Fruit fly (Drosophila melanogaster) whole organism, embryonic: ENCODE data around the gene Rpp14a.

Experiments
- Atf-2 ChIP-seq: fragments of 200-800 bp; sonication (Bioruptor generic); optimal IDR thresholded peaks from 2 replicates; lab custom pipeline; 2016; ENCODE audit warnings: missing biosample characterization, missing genetic modification characterization
- CG10274 ChIP-seq: fragments of 200-800 bp; sonication (Bioruptor generic); optimal IDR thresholded peaks from 3 replicates; lab custom pipeline; 2017; ENCODE audit warnings: missing biosample characterization, mild to moderate bottlenecking, missing genetic modification characterization
- CG10543 ChIP-seq: fragments of 200-800 bp; sonication (Bioruptor generic); optimal IDR thresholded peaks from 3 replicates; lab custom pipeline; 2017; ENCODE audit warnings: missing biosample characterization, mild to moderate bottlenecking, missing genetic modification characterization, moderate library complexity
- CG11247 ChIP-seq: fragments of 200-800 bp; sonication (Bioruptor generic); IDR thresholded peaks from 2 replicates; pipeline ENCODE4 v1.3.6; 2022; ENCODE audit warnings: missing biosample characterization, missing genetic modification characterization
- CG11695 ChIP-seq: fragments of 200-800 bp; sonication (Bioruptor generic); IDR thresholded peaks from 3 replicates; pipeline ENCODE4 v1.3.6; 2022; ENCODE audit warnings: missing biosample characterization, missing genetic modification characterization
- CG12155 ChIP-seq: fragments of 200-800 bp; sonication (Bioruptor generic); optimal IDR thresholded peaks from 3 replicates; lab custom pipeline; 2016; ENCODE audit warnings: missing biosample characterization, missing genetic modification characterization
- CG12659 ChIP-seq: fragments of 200-800 bp; sonication (Bioruptor generic); optimal IDR thresholded peaks from 3 replicates; lab custom pipeline; 2017; ENCODE audit warnings: mild to moderate bottlenecking, missing biosample characterization, missing genetic modification reagents, missing genetic modification characterization
- CG18599 ChIP-seq: fragments of 200-800 bp; sonication (Bioruptor generic); optimal IDR thresholded peaks from 3 replicates; lab custom pipeline; 2017; ENCODE audit warnings: missing biosample characterization, missing genetic modification characterization, mild to moderate bottlenecking, moderate library complexity, missing genetic modification reagents
- CG31441 ChIP-seq: fragments of 200-800 bp; sonication (Bioruptor generic); IDR thresholded peaks from 2 replicates; pipeline ENCODE4 v1.3.6; 2022; ENCODE audit warnings: missing biosample characterization, missing genetic modification characterization
- CG32532 ChIP-seq: fragments of 200-800 bp; sonication (Bioruptor generic); IDR thresholded peaks from 2 replicates; pipeline ENCODE4 v1.3.6; 2022; ENCODE audit warnings: missing biosample characterization, missing genetic modification characterization
- CG32772 ChIP-seq: fragments of 200-800 bp; sonication (Bioruptor generic); IDR thresholded peaks from 2 replicates; pipeline ENCODE4 v1.3.6; 2022; ENCODE audit warnings: missing biosample characterization, missing genetic modification characterization
- CG34376 ChIP-seq: fragments of 200-800 bp; sonication (Bioruptor generic); optimal IDR thresholded peaks from 2 replicates; lab custom pipeline; 2018; ENCODE audit warnings: missing biosample characterization, mild to moderate bottlenecking, missing genetic modification characterization
- CG7786 ChIP-seq: fragments of 200-800 bp; sonication (Bioruptor generic); optimal IDR thresholded peaks from 2 replicates; lab custom pipeline; 2016; ENCODE audit warnings: missing biosample characterization, missing genetic modification characterization
- CG8290 ChIP-seq, 3 experiments: fragments of 200-800 bp; sonication (Bioruptor generic); optimal IDR thresholded peaks; 2 replicates each; lab custom pipeline; 2016 to 2019; ENCODE audit warnings: missing biosample characterization in 3 of 3, missing genetic modification characterization in 3 of 3, mild to moderate bottlenecking in 2 of 3, moderate library complexity in 1 of 3
- CG8765 ChIP-seq: fragments of 200-800 bp; sonication (Bioruptor generic); IDR thresholded peaks from 2 replicates; pipeline ENCODE4 v1.3.6; 2022; ENCODE audit warnings: missing biosample characterization, missing genetic modification characterization
- CG9215 ChIP-seq: fragments of 200-800 bp; sonication (Bioruptor generic); IDR thresholded peaks from 2 replicates; pipeline ENCODE4 v1.3.6; 2022; ENCODE audit warnings: missing biosample characterization, missing genetic modification characterization
- D19B ChIP-seq: fragments of 200-800 bp; sonication (Bioruptor generic); optimal IDR thresholded peaks from 2 replicates; lab custom pipeline; 2017; ENCODE audit warnings: missing biosample characterization, mild to moderate bottlenecking, missing genetic modification characterization
- Fer2 ChIP-seq: fragments of 200-800 bp; sonication (Bioruptor generic); optimal IDR thresholded peaks from 2 replicates; lab custom pipeline; 2018; ENCODE audit warnings: missing biosample characterization, mild to moderate bottlenecking, missing genetic modification characterization, moderate library complexity
- Fer3 ChIP-seq: fragments of 200-800 bp; sonication (Bioruptor generic); optimal IDR thresholded peaks from 2 replicates; lab custom pipeline; 2018; ENCODE audit warnings: missing biosample characterization, mild to moderate bottlenecking, missing genetic modification characterization, moderate library complexity
- Hr3 ChIP-seq: fragments of 200-800 bp; sonication (Bioruptor generic); optimal IDR thresholded peaks from 3 replicates; lab custom pipeline; 2016; ENCODE audit warnings: missing biosample characterization, missing genetic modification characterization
- Meics ChIP-seq: fragments of 200-800 bp; sonication (Bioruptor generic); optimal IDR thresholded peaks from 2 replicates; lab custom pipeline; 2017; ENCODE audit warnings: missing biosample characterization, mild to moderate bottlenecking, missing genetic modification characterization
- NC2α ChIP-seq: fragments of 200-800 bp; sonication (Bioruptor generic); optimal IDR thresholded peaks from 2 replicates; lab custom pipeline; 2016; ENCODE audit warnings: missing biosample characterization, missing genetic modification characterization
- NfI ChIP-seq: fragments of 200-800 bp; sonication (Bioruptor generic); optimal IDR thresholded peaks from 3 replicates; lab custom pipeline; 2018; ENCODE audit warnings: missing biosample characterization, mild to moderate bottlenecking, missing genetic modification characterization, moderate library complexity
- Pdp1 ChIP-seq, 2 experiments: fragments of 200-800 bp; sonication (Bioruptor generic); optimal IDR thresholded peaks; 3 replicates each; lab custom pipeline; 2016; ENCODE audit warnings: missing biosample characterization in 2 of 2, missing genetic modification characterization in 2 of 2, mild to moderate bottlenecking in 1 of 2, moderate library complexity in 1 of 2
- Rfx ChIP-seq: fragments of 200-800 bp; sonication (Bioruptor generic); IDR thresholded peaks from 2 replicates; pipeline ENCODE4 v1.3.6; 2022; ENCODE audit warnings: missing biosample characterization, missing genetic modification characterization
- Sin3A ChIP-seq: fragments of >200 bp; optimal IDR thresholded peaks from 2 replicates; lab custom pipeline; 2018
- Sry-β ChIP-seq: fragments of 200-800 bp; sonication (Bioruptor generic); optimal IDR thresholded peaks from 2 replicates; lab custom pipeline; 2018; ENCODE audit warnings: missing biosample characterization, mild to moderate bottlenecking, missing genetic modification characterization, moderate library complexity
- Taf1 ChIP-seq: fragments of 200-800 bp; sonication (Bioruptor generic); IDR thresholded peaks from 2 replicates; pipeline ENCODE4 v1.3.6; 2022; ENCODE audit warnings: missing biosample characterization, missing genetic modification characterization
- al ChIP-seq: fragments of 200-800 bp; sonication (Bioruptor generic); IDR thresholded peaks from 2 replicates; pipeline ENCODE4 v1.3.6; 2022; ENCODE audit warnings: missing biosample characterization, missing genetic modification characterization
- ato ChIP-seq: fragments of 200-800 bp; sonication (Bioruptor generic); IDR thresholded peaks from 2 replicates; pipeline ENCODE4 v1.3.6; 2022; ENCODE audit warnings: missing biosample characterization, missing genetic modification characterization; ENCODE audit not compliant: partially characterized antibody
- dm ChIP-seq: fragments of 200-800 bp; sonication (Bioruptor generic); optimal IDR thresholded peaks from 3 replicates; lab custom pipeline; 2016; ENCODE audit warnings: missing biosample characterization, missing genetic modification characterization
- dmrt11E ChIP-seq: fragments of 200-800 bp; sonication (Bioruptor generic); optimal IDR thresholded peaks from 3 replicates; lab custom pipeline; 2018; ENCODE audit warnings: missing biosample characterization, mild to moderate bottlenecking, missing genetic modification characterization, moderate library complexity
- exex ChIP-seq: fragments of 200-800 bp; sonication (Bioruptor generic); optimal IDR thresholded peaks from 4 replicates; lab custom pipeline; 2018; ENCODE audit warnings: missing biosample characterization, mild to moderate bottlenecking, missing genetic modification characterization, moderate library complexity
- grn ChIP-seq: fragments of 200-800 bp; sonication (Bioruptor generic); optimal IDR thresholded peaks from 3 replicates; lab custom pipeline; 2017; ENCODE audit warnings: missing biosample characterization, missing genetic modification characterization
- lab ChIP-seq: fragments of 200-800 bp; sonication (Bioruptor generic); optimal IDR thresholded peaks from 3 replicates; lab custom pipeline; 2017; ENCODE audit warnings: missing biosample characterization, missing genetic modification characterization, mild to moderate bottlenecking, moderate library complexity, missing genetic modification reagents
- lmd ChIP-seq: fragments of 200-800 bp; sonication (Bioruptor generic); IDR thresholded peaks from 2 replicates; pipeline ENCODE4 v1.3.6; 2022; ENCODE audit warnings: missing biosample characterization, missing genetic modification characterization
- lola ChIP-seq, 3 experiments: fragments of >200 bp in 2 of 3; fragments of 200-800 bp in 1 of 3; sonication (Bioruptor generic) in 1 of 3; optimal IDR thresholded peaks; 2 replicates each; lab custom pipeline; 2017 to 2019; ENCODE audit warnings: missing biosample characterization in 3 of 3, missing genetic modification characterization in 3 of 3, mild to moderate bottlenecking in 1 of 3, moderate library complexity in 1 of 3
- mam ChIP-seq: fragments of 200-800 bp; sonication (Bioruptor generic); optimal IDR thresholded peaks from 3 replicates; lab custom pipeline; 2016; ENCODE audit warnings: missing biosample characterization, missing genetic modification characterization
- otp ChIP-seq: fragments of 200-800 bp; sonication (Bioruptor generic); IDR thresholded peaks from 3 replicates; pipeline ENCODE4, ENCODE4 v1.3.6; 2022; ENCODE audit warnings: missing biosample characterization, missing genetic modification characterization
- pb ChIP-seq: fragments of 200-800 bp; sonication (Bioruptor generic); optimal IDR thresholded peaks from 3 replicates; lab custom pipeline; 2016; ENCODE audit warnings: missing biosample characterization, missing genetic modification characterization
- rib ChIP-seq: fragments of 200-800 bp; sonication (Bioruptor generic); IDR thresholded peaks from 2 replicates; pipeline ENCODE4 v1.3.6; 2022; ENCODE audit warnings: missing biosample characterization, missing genetic modification characterization
- row ChIP-seq: fragments of 200-800 bp; sonication (Bioruptor generic); IDR thresholded peaks from 3 replicates; pipeline ENCODE4 v1.3.6; 2022; ENCODE audit warnings: missing biosample characterization, missing genetic modification characterization
- sr ChIP-seq: fragments of 200-800 bp; sonication (Bioruptor generic); IDR thresholded peaks from 3 replicates; pipeline ENCODE4 v1.3.6; 2022; ENCODE audit warnings: missing biosample characterization, missing genetic modification characterization
- stc ChIP-seq: fragments of 200-800 bp; sonication (Bioruptor generic); IDR thresholded peaks from 2 replicates; pipeline ENCODE4 v1.3.6; 2022; ENCODE audit warnings: missing biosample characterization, missing genetic modification characterization
- sug ChIP-seq: fragments of 200-800 bp; optimal IDR thresholded peaks from 2 replicates; lab custom pipeline; 2019; ENCODE audit warnings: missing biosample characterization, mild to moderate bottlenecking, missing genetic modification characterization, moderate library complexity
- ttk ChIP-seq: fragments of 200-800 bp; sonication (Bioruptor generic); IDR thresholded peaks from 2 replicates; pipeline ENCODE4 v2.1.2; 2022; ENCODE audit warnings: missing biosample characterization, missing genetic modification characterization

Rpp14a gene

dm6 chr3R:30009173-30009572 lies 47.5 kb upstream of the Rpp14a start, which contains the start of gene CG7912 (continued):
- TF ChIP-seq sug (tag; lab: Kevin White, UChicago) (peak; percentile 20), grn (peak; percentile 87), Fer3 (tag; lab: Kevin White, UChicago) (no peak), exex (tag; lab: Kevin White, UChicago) (peak; percentile 88), Atf-2 (GFP tag; lab: Kevin White, UChicago) (no peak), dm (GFP tag; lab: Kevin White, UChicago) (no peak)

- TF ChIP-seq NC2α (GFP tag; lab: Kevin White, UChicago): no peak
- TF ChIP-seq otp (GFP tag; lab: Robert Waterston, UW): peak; percentile 42; the same call in 1 of the 3 replicates
- no peak for TF ChIP-seq Sin3A (lab: Kevin White, UChicago)
- no peak for TF ChIP-seq ato (GFP tag; lab: Robert Waterston, UW)
- TF ChIP-seq Hr3 (GFP tag; lab: Kevin White, UChicago): no peak
- peak; percentile 60 for TF ChIP-seq mam (GFP tag; lab: Kevin White, UChicago)
- TF ChIP-seq al (GFP tag; lab: Robert Waterston, UW): peak; percentile 36; the same call in 1 of the 2 replicates
- TF ChIP-seq CG32532: peak; percentile 83
- TF ChIP-seq CG31441: no peak
- TF ChIP-seq CG11695 (GFP tag; lab: Robert Waterston, UW): 0 out of 3 replicates have a peak, but pooled peaks have one; percentile 35
- peak; percentile 68; the same call in 1 of the 2 replicates for TF ChIP-seq rib (GFP tag; lab: Robert Waterston, UW)
- peak; percentile 49 for TF ChIP-seq row (GFP tag; lab: Robert Waterston, UW)
- TF ChIP-seq Rfx (GFP tag; lab: Robert Waterston, UW): peak; percentile 65
- peak in 1 of 2 experiments; percentile 88 for TF ChIP-seq Pdp1 (GFP tag; optimal IDR thresholded peaks at IDR 0.05; lab: Kevin White, UChicago)
- peak; percentile 27 for TF ChIP-seq CG34376 (GFP tag; lab: Kevin White, UChicago)
- no peak for TF ChIP-seq Fer2 (tag; lab: Kevin White, UChicago)
- TF ChIP-seq grn: peak; percentile 71
- TF ChIP-seq CG12155 (GFP tag; lab: Kevin White, UChicago): no peak
- TF ChIP-seq Taf1 (GFP tag; lab: Robert Waterston, UW): peak; percentile 35; the same call in 1 of the 2 replicates
- 0 out of 2 replicates have a peak, but pooled peaks have one; percentile 25 for TF ChIP-seq stc
- peak; percentile 67 for TF ChIP-seq CG18599 (GFP tag; lab: Kevin White, UChicago)
- peak; percentile 27; the same call in 1 of the 2 replicates for TF ChIP-seq CG9215 (GFP tag; lab: Robert Waterston, UW)
- TF ChIP-seq Fer3 (tag; lab: Kevin White, UChicago): peak; percentile 35
- peak; percentile 18 for TF ChIP-seq CG10543 (GFP tag; lab: Kevin White, UChicago)
- TF ChIP-seq CG8765 (GFP tag; lab: Robert Waterston, UW): no peak
- no peak for TF ChIP-seq pb (GFP tag; lab: Kevin White, UChicago)
- TF ChIP-seq D19B (GFP tag; lab: Kevin White, UChicago): peak; percentile 9
- no peak for TF ChIP-seq dmrt11E (tag; lab: Kevin White, UChicago)
- peak; percentile 42; the same call in 1 of the 2 replicates for TF ChIP-seq lmd (GFP tag; lab: Robert Waterston, UW)
- no peak for TF ChIP-seq CG7786
- 0 out of 2 replicates have a peak, but pooled peaks have one; percentile 9 for TF ChIP-seq ttk (GFP tag; lab: Robert Waterston, UW)
- TF ChIP-seq Meics: peak; percentile 46
- 0 out of 2 replicates have a peak, but pooled peaks have one; percentile 16 for TF ChIP-seq CG32772 (GFP tag; lab: Robert Waterston, UW)
- no peak for TF ChIP-seq CG8290 (GFP tag; optimal IDR thresholded peaks at IDR 0.05; lab: Kevin White, UChicago)
- peak in 1 of 2 experiments; percentile 44 for TF ChIP-seq CG8290 (tag; optimal IDR thresholded peaks at IDR 0.05; lab: Kevin White, UChicago)
- TF ChIP-seq CG10274 (GFP tag; lab: Kevin White, UChicago): peak; percentile 85
- peak; percentile 11 for TF ChIP-seq CG12659
- TF ChIP-seq Sry-β (GFP tag; lab: Kevin White, UChicago): no peak
- TF ChIP-seq lab (GFP tag; lab: Kevin White, UChicago): peak; percentile 56
- no peak for TF ChIP-seq sr (GFP tag; lab: Robert Waterston, UW)
- no peak for TF ChIP-seq NfI (GFP tag; lab: Kevin White, UChicago)
- TF ChIP-seq lola (GFP tag; optimal IDR thresholded peaks at IDR 0.05; lab: Kevin White, UChicago): no peak
- 0 out of 2 replicates have a peak, but pooled peaks have one; percentile 27 for TF ChIP-seq CG11247
These were observed 43.8 kb upstream of the Rpp14a start for dm6 chr3R:30012602-30013489.
